Worm (Caenorhabditis elegans): ENCODE results near the gene rnf-113.
"Not testable (repeated sequence)": the region's sequence is repeated elsewhere in the genome, so short reads cannot be mapped to it uniquely, and the experiment has no call there.

Gene rnf-113

DNA sequence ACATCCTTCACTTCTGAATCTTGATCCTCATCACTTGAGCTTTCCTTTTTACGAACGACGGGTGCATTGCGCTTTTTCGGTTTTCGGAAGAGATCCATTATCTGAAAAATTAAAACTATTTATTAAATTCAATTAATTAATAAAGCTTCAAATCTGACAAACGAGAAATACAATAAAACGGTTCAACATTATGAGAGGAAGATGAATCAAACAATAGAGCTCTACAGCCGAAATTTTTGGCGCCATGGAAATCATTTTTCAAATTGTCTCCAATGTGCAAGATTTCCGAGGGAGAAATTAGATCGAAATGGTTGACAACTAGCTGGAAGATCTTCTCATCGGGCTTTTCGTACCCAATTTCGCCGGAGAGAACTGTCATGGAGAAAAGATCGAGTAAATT is at the start of gene rnf-113:
Gene rnf-113 (minus strand): TSS at position 101 of the 400 bp plus-strand sequence.
- TF ChIP-seq fkh-2 (tag; optimal IDR thresholded peaks at IDR 0.05) (no peak), nfya-1 (tag; optimal IDR thresholded peaks at IDR 0.05; ENCODE audit: insufficient read depth) (no peak), unc-62 (GFP tag; optimal IDR thresholded peaks at IDR 0.05) (no peak), nhr-76 (tag; optimal IDR thresholded peaks at IDR 0.05) (no peak), fos-1 (tag; optimal IDR thresholded peaks at IDR 0.05) (no peak), pqm-1 (tag; optimal IDR thresholded peaks at IDR 0.05) (no peak), nhr-237 (tag; optimal IDR thresholded peaks at IDR 0.05) (no peak)

DNA sequence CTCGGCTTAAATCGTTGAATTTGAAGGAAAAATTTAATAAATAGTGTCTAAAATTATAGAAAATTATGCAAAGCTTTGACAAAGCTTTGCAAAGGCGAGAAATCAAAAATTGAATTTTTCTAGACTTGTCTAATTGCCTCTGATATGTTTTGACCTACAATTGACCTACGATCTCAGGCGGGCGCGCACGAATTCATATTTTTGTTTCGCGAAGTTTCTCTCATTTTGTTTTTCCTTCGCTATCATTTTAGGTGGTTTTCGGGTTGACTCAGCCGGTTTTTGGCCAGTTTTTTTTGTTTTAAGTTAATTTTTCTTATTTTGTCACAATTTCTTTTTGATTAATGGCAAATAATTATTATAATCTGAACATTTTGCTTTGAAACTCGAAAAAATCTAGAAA is 49.8 kb upstream of the rnf-113 start:
- TF ChIP-seq ztf-11 (tag; optimal IDR thresholded peaks at IDR 0.05) (no peak), elt-3 (tag; optimal IDR thresholded peaks at IDR 0.05) (no peak), jun-1 (tag; optimal IDR thresholded peaks at IDR 0.05) (no peak), tbx-2 (tag; optimal IDR thresholded peaks at IDR 0.05) (no peak), nhr-25 (tag; optimal IDR thresholded peaks at IDR 0.05) (no peak), unc-39 (tag; optimal IDR thresholded peaks at IDR 0.05) (no peak), nhr-77 (tag; optimal IDR thresholded peaks at IDR 0.05) (no peak), lsy-12 (tag; optimal IDR thresholded peaks at IDR 0.05) (no peak), nhr-23 (tag; optimal IDR thresholded peaks at IDR 0.05) (no peak)

DNA sequence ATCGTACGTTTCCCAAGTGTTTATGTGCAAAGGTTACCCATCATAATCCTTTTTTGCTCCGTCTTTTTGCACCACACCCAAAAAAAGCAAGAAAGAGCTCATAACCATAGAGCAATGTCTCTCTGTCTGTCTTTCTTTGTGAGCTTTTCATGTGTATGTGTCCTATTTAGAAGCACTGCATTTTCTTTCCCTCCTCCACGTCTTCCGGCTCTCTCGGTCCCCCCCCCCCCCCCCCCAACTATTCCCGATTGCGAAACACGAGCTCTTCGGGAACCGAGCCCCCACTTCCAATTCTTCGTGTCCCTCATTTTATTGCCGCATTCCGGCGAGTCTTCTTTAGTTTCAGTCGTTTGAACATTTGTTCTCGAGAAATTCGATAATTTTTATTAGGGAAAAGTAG is 49.4 kb upstream of the rnf-113 start:
- TF ChIP-seq fkh-2 (tag; optimal IDR thresholded peaks at IDR 0.05): no peak
- no peak for TF ChIP-seq ztf-4 (tag; optimal IDR thresholded peaks at IDR 0.05)
- no peak for TF ChIP-seq nhr-67 (tag; optimal IDR thresholded peaks at IDR 0.05)

DNA sequence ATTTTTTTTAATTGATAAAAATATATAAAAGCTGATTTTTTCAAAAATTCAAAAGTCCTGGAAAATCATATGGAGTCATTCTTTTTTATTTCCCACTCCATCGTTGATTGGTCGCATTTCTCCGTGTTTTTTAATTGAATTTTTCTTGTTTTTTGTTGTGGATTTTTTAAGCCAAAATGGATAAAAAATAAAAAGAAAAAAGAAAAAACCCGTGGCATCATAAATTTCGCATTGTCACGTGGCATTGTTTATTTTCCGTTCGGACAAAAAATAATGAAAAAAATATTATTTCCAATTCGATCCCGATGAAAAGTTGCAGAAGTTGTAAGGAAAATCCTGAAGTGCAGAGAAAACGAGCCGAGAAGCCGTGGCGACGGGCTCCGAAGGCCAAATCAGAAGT is 48.2 kb upstream of the rnf-113 start, which contains the start of gene klp-7:
Gene klp-7 (plus strand): TSS at position 301 of the 400 bp plus-strand sequence.
- TF ChIP-seq egl-27 (tag; optimal IDR thresholded peaks at IDR 0.05); nhr-77 (tag; optimal IDR thresholded peaks at IDR 0.05); nfya-1 (tag; optimal IDR thresholded peaks at IDR 0.05; ENCODE audit: insufficient read depth): not testable (repeated sequence)

DNA sequence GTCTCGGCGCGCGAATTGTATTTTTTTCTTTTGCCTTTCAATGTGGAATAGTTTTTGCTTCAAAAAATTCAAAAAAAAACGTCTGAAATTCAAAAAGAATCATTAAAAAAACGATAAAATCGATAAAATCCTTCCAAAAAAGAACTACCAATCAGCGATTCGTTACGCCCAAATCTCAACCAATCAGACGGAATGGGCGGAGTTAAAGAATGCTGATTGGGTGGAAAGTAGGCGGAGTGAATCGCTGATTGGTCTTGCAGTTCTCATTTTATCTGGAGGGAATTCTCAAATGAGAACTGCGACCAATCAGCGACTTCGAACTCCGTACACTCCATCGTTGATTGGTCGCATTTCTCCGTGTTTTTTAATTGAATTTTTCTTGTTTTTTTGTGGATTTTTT is 47.7 kb upstream of the rnf-113 start:
- TF ChIP-seq ztf-4 (tag; optimal IDR thresholded peaks at IDR 0.05): no peak
- no peak for TF ChIP-seq ceh-28 (tag; optimal IDR thresholded peaks at IDR 0.05)
- TF ChIP-seq eor-1 (tag; optimal IDR thresholded peaks at IDR 0.05): no peak
- TF ChIP-seq fos-1 (tag; optimal IDR thresholded peaks at IDR 0.05): no peak
- no peak for TF ChIP-seq sea-2 (GFP tag; optimal IDR thresholded peaks at IDR 0.05)
- no peak for TF ChIP-seq R02D3.7 (tag; optimal IDR thresholded peaks at IDR 0.05)
- TF ChIP-seq nfya-1 (tag; optimal IDR thresholded peaks at IDR 0.05; ENCODE audit: insufficient read depth): peak; percentile 95

DNA sequence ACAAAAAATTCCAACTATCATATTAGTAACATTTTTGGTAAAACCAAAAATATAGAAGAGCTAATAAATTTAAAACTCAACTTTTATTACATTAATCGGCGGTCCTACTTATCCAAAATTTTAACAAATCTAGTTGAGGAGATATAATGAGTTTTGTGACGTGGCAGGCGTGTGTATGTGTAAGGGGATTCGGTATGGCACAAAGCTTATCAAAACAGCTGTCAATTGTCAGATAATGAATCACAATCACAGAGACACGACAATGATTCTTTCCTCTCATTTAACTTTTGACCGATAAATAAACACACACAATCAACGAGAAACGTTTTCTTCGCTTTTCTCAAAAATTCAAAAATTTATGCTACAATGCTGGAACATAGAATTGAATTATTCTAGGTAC is 44.6 kb upstream of the rnf-113 start, which contains the start of gene K11D9.3:
Gene K11D9.3 (minus strand): TSS at position 181 of the 400 bp plus-strand sequence.
- TF ChIP-seq tbx-2 (tag; optimal IDR thresholded peaks at IDR 0.05) (no peak), nhr-67 (tag; optimal IDR thresholded peaks at IDR 0.05) (no peak), ceh-28 (tag; optimal IDR thresholded peaks at IDR 0.05) (no peak), mml-1 (tag; optimal IDR thresholded peaks at IDR 0.05) (no peak), skn-1 (tag; optimal IDR thresholded peaks at IDR 0.05) (no peak), R02D3.7 (tag; optimal IDR thresholded peaks at IDR 0.05) (no peak), ZK546.5 (tag; optimal IDR thresholded peaks at IDR 0.05) (no peak), nhr-43 (tag; optimal IDR thresholded peaks at IDR 0.05; ENCODE audit: poor library complexity, severe bottlenecking) (no peak), lsy-12 (tag; optimal IDR thresholded peaks at IDR 0.05) (no peak), aly-2 (tag; optimal IDR thresholded peaks at IDR 0.05) (no peak), nhr-12 (tag; optimal IDR thresholded peaks at IDR 0.05) (no peak), hmg-11 (tag; optimal IDR thresholded peaks at IDR 0.05) (no peak), nhr-237 (tag; optimal IDR thresholded peaks at IDR 0.05) (no peak), nhr-11 (tag; optimal IDR thresholded peaks at IDR 0.05) (no peak)

DNA sequence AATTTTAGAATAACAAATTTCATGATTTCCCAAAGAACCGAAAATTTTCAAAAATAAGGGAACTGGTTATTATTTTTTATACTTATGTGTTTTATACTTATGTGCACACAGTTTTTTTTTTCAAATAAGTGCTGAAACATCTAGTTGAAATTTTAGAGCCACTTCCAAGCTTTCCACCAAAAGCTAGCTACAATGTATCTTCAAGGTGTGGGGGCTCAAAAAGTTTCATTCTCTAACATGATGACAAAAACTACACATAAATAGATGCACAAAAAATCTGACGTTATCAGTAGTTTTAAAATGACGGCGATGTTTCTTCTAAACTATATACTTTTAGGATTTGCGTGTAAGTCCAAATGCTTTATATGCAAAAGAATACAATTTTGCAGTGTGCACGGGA is 36.6 kb upstream of the rnf-113 start, which contains the start of gene clec-163:
Gene clec-163 (plus strand): TSS at position 301 of the 400 bp plus-strand sequence.
- TF ChIP-seq nhr-25 (tag; optimal IDR thresholded peaks at IDR 0.05) (no peak), nhr-237 (tag; optimal IDR thresholded peaks at IDR 0.05) (no peak), nhr-43 (tag; optimal IDR thresholded peaks at IDR 0.05; ENCODE audit: poor library complexity, severe bottlenecking) (no peak), lin-39 (tag; optimal IDR thresholded peaks at IDR 0.05) (no peak), ceh-16 (tag; optimal IDR thresholded peaks at IDR 0.05) (no peak), hmg-11 (tag; optimal IDR thresholded peaks at IDR 0.05) (no peak), skn-1 (tag; optimal IDR thresholded peaks at IDR 0.05) (no peak), fos-1 (tag; optimal IDR thresholded peaks at IDR 0.05) (no peak), R02D3.7 (tag; optimal IDR thresholded peaks at IDR 0.05) (no peak), egl-27 (tag; optimal IDR thresholded peaks at IDR 0.05) (no peak), aly-2 (tag; optimal IDR thresholded peaks at IDR 0.05) (no peak), unc-62 (GFP tag; optimal IDR thresholded peaks at IDR 0.05) (no peak), ceh-9 (tag; optimal IDR thresholded peaks at IDR 0.05) (no peak), fkh-2 (tag; optimal IDR thresholded peaks at IDR 0.05) (no peak), unc-39 (tag; optimal IDR thresholded peaks at IDR 0.05) (no peak), mdl-1 (tag; optimal IDR thresholded peaks at IDR 0.05) (no peak)
